Fruit fly (Drosophila melanogaster): Measurements from ENCODE around the gene Exo84.
A peak's percentile ranks its signal among the peaks of the same experiment; 100 is the strongest.

Exo84 gene

DNA sequence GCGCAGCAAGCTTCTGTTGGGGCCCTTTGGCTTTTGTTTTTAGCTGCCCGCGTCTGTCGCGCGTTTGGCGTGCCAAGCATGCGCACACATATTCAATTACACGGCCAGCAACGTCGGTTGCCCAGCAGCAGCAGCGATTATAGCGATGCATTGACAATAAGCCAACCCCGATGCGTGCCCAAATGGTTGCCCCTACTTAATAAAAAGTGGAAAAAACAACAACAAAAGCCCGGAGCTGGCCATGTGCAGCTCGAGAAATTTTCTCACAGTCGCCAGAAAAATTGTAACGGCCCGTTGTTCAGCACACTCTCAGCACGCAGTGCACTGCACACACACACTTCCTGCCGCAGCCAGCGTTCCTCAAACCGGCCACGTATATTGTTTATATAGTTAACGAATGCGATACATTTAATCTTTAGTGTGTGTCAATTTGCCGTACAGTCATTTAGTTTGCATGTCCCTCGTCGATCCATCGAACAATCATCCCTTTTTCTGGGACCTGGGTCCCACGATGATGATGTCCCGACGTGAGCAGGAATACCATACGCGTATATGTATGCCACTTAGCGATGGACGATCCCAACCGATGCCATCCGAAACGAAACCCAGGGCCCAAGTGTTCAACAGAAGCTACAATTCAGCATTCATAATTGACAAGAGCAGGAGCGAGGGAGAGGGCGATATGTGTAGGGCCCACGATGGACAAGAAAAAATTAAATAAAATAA is 17.3 kb downstream of the Exo84 start (continued):
- no peak for TF ChIP-seq Nf-YC (tag; optimal IDR thresholded peaks at IDR 0.05)
- no peak for TF ChIP-seq CG8478 (optimal IDR thresholded peaks at IDR 0.05)
- TF ChIP-seq pros (GFP tag; optimal IDR thresholded peaks at IDR 0.05) = peak; percentile 92
- TF ChIP-seq Bteb2 (GFP tag; optimal IDR thresholded peaks at IDR 0.05) = no peak
- no peak for TF ChIP-seq CG18476 (GFP tag; optimal IDR thresholded peaks at IDR 0.05)
- TF ChIP-seq GATAe (GFP tag; conservative IDR thresholded peaks at IDR 0.05) = no peak
- no peak for TF ChIP-seq CG10321 (GFP tag; IDR thresholded peaks at IDR 0.05)
- no peak for TF ChIP-seq Chrac-16 (GFP tag; optimal IDR thresholded peaks at IDR 0.05)
- TF ChIP-seq CG7786 (GFP tag; optimal IDR thresholded peaks at IDR 0.05) = no peak
- TF ChIP-seq p53 (GFP tag; optimal IDR thresholded peaks at IDR 0.05) = no peak
- TF ChIP-seq Jarid2 (GFP tag; optimal IDR thresholded peaks at IDR 0.05) = no peak
- no peak for TF ChIP-seq nom (GFP tag; optimal IDR thresholded peaks at IDR 0.05)
- TF ChIP-seq CG33557 (GFP tag; optimal IDR thresholded peaks at IDR 0.05) = peak; percentile 44
- no peak for TF ChIP-seq CG2875 (GFP tag; optimal IDR thresholded peaks at IDR 0.05)
- TF ChIP-seq CG11696 (GFP tag; IDR thresholded peaks at IDR 0.05) = no peak
- no peak for TF ChIP-seq emc (GFP tag; optimal IDR thresholded peaks at IDR 0.05)
- no peak for TF ChIP-seq CG17912 (GFP tag; optimal IDR thresholded peaks at IDR 0.05)
- TF ChIP-seq HHEX (GFP tag; optimal IDR thresholded peaks at IDR 0.05) = no peak
- no peak for TF ChIP-seq eyg (GFP tag; optimal IDR thresholded peaks at IDR 0.05)
- TF ChIP-seq slp2 (GFP tag; optimal IDR thresholded peaks at IDR 0.05) = no peak
- no peak for TF ChIP-seq Sin3A (optimal IDR thresholded peaks at IDR 0.05)
- peak; percentile 66 for TF ChIP-seq D (optimal IDR thresholded peaks at IDR 0.05)
- no peak for TF ChIP-seq D (GFP tag; optimal IDR thresholded peaks at IDR 0.05)
- TF ChIP-seq zen (tag; optimal IDR thresholded peaks at IDR 0.05) = no peak
- TF ChIP-seq sim (GFP tag; IDR thresholded peaks at IDR 0.05) = no peak
- TF ChIP-seq dmrt99B (tag; optimal IDR thresholded peaks at IDR 0.05) = no peak
- no peak for TF ChIP-seq wdn (GFP tag; IDR thresholded peaks at IDR 0.05)
- no peak for TF ChIP-seq ap (GFP tag; IDR thresholded peaks at IDR 0.05)
- TF ChIP-seq Fer1 (GFP tag; optimal IDR thresholded peaks at IDR 0.05) = no peak
- no peak for TF ChIP-seq gsb (GFP tag; IDR thresholded peaks at IDR 0.05)
- TF ChIP-seq Kr (GFP tag; optimal IDR thresholded peaks at IDR 0.05) = peak; percentile 74
- TF ChIP-seq tio (GFP tag; optimal IDR thresholded peaks at IDR 0.05) = no peak
- TF ChIP-seq CG3163 (GFP tag; optimal IDR thresholded peaks at IDR 0.05) = no peak
- no peak for TF ChIP-seq CG7372 (GFP tag; IDR thresholded peaks at IDR 0.05)
- TF ChIP-seq slbo (GFP tag; IDR thresholded peaks at IDR 0.05) = no peak
- no peak for TF ChIP-seq NK7.1 (GFP tag; optimal IDR thresholded peaks at IDR 0.05)
- TF ChIP-seq fu2 (GFP tag; optimal IDR thresholded peaks at IDR 0.05) = no peak
- no peak for TF ChIP-seq Optix (GFP tag; IDR thresholded peaks at IDR 0.05)
- TF ChIP-seq CG18011 (GFP tag; optimal IDR thresholded peaks at IDR 0.05) = no peak
- TF ChIP-seq jumu (GFP tag; optimal IDR thresholded peaks at IDR 0.05) = no peak
- no peak for TF ChIP-seq rib (GFP tag; IDR thresholded peaks at IDR 0.05)
- TF ChIP-seq CG10654 (GFP tag; optimal IDR thresholded peaks at IDR 0.05) = no peak
- TF ChIP-seq CG7963 (GFP tag; IDR thresholded peaks at IDR 0.05; ENCODE audit: partially characterized antibody) = peak; percentile 40; the same call in 1 of the 3 replicates
- no peak for TF ChIP-seq prd (optimal IDR thresholded peaks at IDR 0.05)
- no peak for TF ChIP-seq prd (GFP tag; IDR thresholded peaks at IDR 0.05)
- TF ChIP-seq gem (tag; optimal IDR thresholded peaks at IDR 0.05) = no peak
- no peak for TF ChIP-seq CG15073 (GFP tag; optimal IDR thresholded peaks at IDR 0.05)
- no peak for TF ChIP-seq Bgb (GFP tag; IDR thresholded peaks at IDR 0.05; ENCODE audit: partially characterized antibody)
- no peak for TF ChIP-seq HLH4C (GFP tag; IDR thresholded peaks at IDR 0.05; ENCODE audit: partially characterized antibody)
- no peak for TF ChIP-seq cwo (GFP tag; optimal IDR thresholded peaks at IDR 0.05)
- TF ChIP-seq CG3847 (GFP tag; IDR thresholded peaks at IDR 0.05) = no peak
- TF ChIP-seq CG15269 (tag; optimal IDR thresholded peaks at IDR 0.05) = no peak

Measured in whole organism, embryonic.